Worm (Caenorhabditis elegans) whole organism, L1 larva: ENCODE measurements around the gene wrt-8.
"Not testable (repeated sequence)": the region's sequence is repeated elsewhere in the genome, so short reads cannot be mapped to it uniquely, and the experiment has no call there.

Source experiments
- C04F5.9 ChIP-seq: sonication (generic microtip); optimal IDR thresholded peaks from 2 replicates; lab custom pipeline; 2016; ENCODE audit warnings: missing genetic modification characterization, missing compliant biosample characterization
- F16B12.6 ChIP-seq: fragments of 150-350 bp; optimal IDR thresholded peaks from 2 replicates; lab custom pipeline; 2014; ENCODE audit warnings: missing biosample characterization, missing genetic modification characterization
- alr-1 ChIP-seq: fragments of 200-800 bp; sonication (Bioruptor generic); optimal IDR thresholded peaks from 2 replicates; lab custom pipeline; 2018; ENCODE audit warnings: borderline replicate concordance, mild to moderate bottlenecking, missing genetic modification characterization, missing compliant biosample characterization
- aly-2 ChIP-seq: fragments of 150-350 bp; optimal IDR thresholded peaks from 2 replicates; lab custom pipeline; 2014; ENCODE audit warnings: missing biosample characterization, missing genetic modification characterization
- ama-1 ChIP-seq: fragments of 150-350 bp; optimal IDR thresholded peaks from 2 replicates; lab custom pipeline; 2014
- blmp-1 ChIP-seq: fragments of 150-350 bp; optimal IDR thresholded peaks from 2 replicates; lab custom pipeline; 2014; ENCODE audit warnings: missing biosample characterization, missing genetic modification characterization
- efl-1 ChIP-seq, 4 experiments: fragments of 150-350 bp; optimal IDR thresholded peaks in 3 of 4; peaks in 1 of 4; 1 replicate in 1 of 4; 2 replicates in 3 of 4; lab custom pipeline; 2014; ENCODE audit warnings: missing biosample characterization in 2 of 4, missing genetic modification characterization in 2 of 4, missing genetic modification reagents in 2 of 4
- egl-13 ChIP-seq: sonication (generic microtip); optimal IDR thresholded peaks from 2 replicates; lab custom pipeline; 2016; ENCODE audit warnings: missing genotype, missing genetic modification reagents, missing genetic modification characterization, missing compliant biosample characterization
- elt-2 ChIP-seq: sonication (generic microtip); optimal IDR thresholded peaks from 2 replicates; lab custom pipeline; 2016; ENCODE audit warnings: missing genetic modification characterization, mild to moderate bottlenecking, inconsistent platforms, missing compliant biosample characterization, missing genetic modification reagents
- elt-3 ChIP-seq, 6 experiments: fragments of 150-350 bp in 1 of 6; sonication (generic microtip); optimal IDR thresholded peaks; 2 replicates each; lab custom pipeline; 2017 to 2018; ENCODE audit warnings: missing biosample characterization in 6 of 6, missing genetic modification characterization in 6 of 6, inconsistent platforms in 1 of 6
- ets-5 ChIP-seq: fragments of 200-800 bp; sonication (Bioruptor generic); IDR thresholded peaks from 2 replicates; pipeline ENCODE4 v1.3.6; 2022; ENCODE audit warnings: missing genetic modification characterization, missing compliant biosample characterization
- irx-1 ChIP-seq: sonication (generic microtip); optimal IDR thresholded peaks from 2 replicates; lab custom pipeline; 2016; ENCODE audit warnings: missing genetic modification characterization, missing compliant biosample characterization
- jun-1 ChIP-seq: fragments of 150-350 bp; optimal IDR thresholded peaks from 2 replicates; lab custom pipeline; 2014; ENCODE audit warnings: missing biosample characterization, missing genetic modification reagents, missing genetic modification characterization
- lin-13 ChIP-seq: fragments of 150-350 bp; optimal IDR thresholded peaks from 2 replicates; lab custom pipeline; 2014; ENCODE audit warnings: missing biosample characterization, missing genetic modification reagents, missing genetic modification characterization
- lin-15B ChIP-seq: fragments of 150-350 bp; sonication (generic microtip); optimal IDR thresholded peaks from 3 replicates; lab custom pipeline; 2014; ENCODE audit warnings: missing biosample characterization, missing genetic modification characterization
- lin-35 ChIP-seq, 2 experiments: fragments of 150-350 bp; optimal IDR thresholded peaks; 2 replicates each; lab custom pipeline; 2014; ENCODE audit warnings: missing biosample characterization in 2 of 2, missing genetic modification characterization in 2 of 2, missing genetic modification reagents in 2 of 2
- lin-39 ChIP-seq: fragments of 150-350 bp; optimal IDR thresholded peaks from 2 replicates; lab custom pipeline; 2014; ENCODE audit warnings: missing biosample characterization, missing genetic modification reagents, missing genetic modification characterization
- lir-3 ChIP-seq: sonication (generic microtip); optimal IDR thresholded peaks from 2 replicates; lab custom pipeline; 2016; ENCODE audit warnings: mild to moderate bottlenecking, missing genetic modification characterization, moderate library complexity, missing compliant biosample characterization; ENCODE audit not compliant: poor library complexity
- mdl-1 ChIP-seq, 2 experiments: fragments of 150-350 bp; optimal IDR thresholded peaks; 2 replicates each; lab custom pipeline; 2014 to 2017; ENCODE audit warnings: missing biosample characterization in 2 of 2, missing genetic modification characterization in 2 of 2, inconsistent platforms in 1 of 2
- mep-1 ChIP-seq: fragments of 150-350 bp; optimal IDR thresholded peaks from 2 replicates; lab custom pipeline; 2014; ENCODE audit warnings: missing biosample characterization, missing genetic modification characterization
- nhr-19 ChIP-seq: fragments of 200-800 bp; sonication (Bioruptor generic); conservative IDR thresholded peaks from 2 replicates; pipeline ENCODE4 v1.3.6; 2022; ENCODE audit warnings: missing genetic modification characterization, missing compliant biosample characterization
- nhr-20 ChIP-seq: sonication (generic microtip); optimal IDR thresholded peaks from 2 replicates; lab custom pipeline; 2016; ENCODE audit warnings: mild to moderate bottlenecking, missing genetic modification characterization, missing compliant biosample characterization
- nhr-47 ChIP-seq: sonication (generic microtip); optimal IDR thresholded peaks from 2 replicates; lab custom pipeline; 2016; ENCODE audit warnings: mild to moderate bottlenecking, missing genetic modification characterization, moderate library complexity, missing compliant biosample characterization
- nhr-71 ChIP-seq: sonication (generic microtip); optimal IDR thresholded peaks from 2 replicates; lab custom pipeline; 2016; ENCODE audit warnings: mild to moderate bottlenecking, missing genetic modification characterization, moderate library complexity, missing compliant biosample characterization
- nhr-84 ChIP-seq: sonication (generic microtip); optimal IDR thresholded peaks from 2 replicates; lab custom pipeline; 2017; ENCODE audit warnings: missing biosample characterization, missing genetic modification characterization
- pax-3 ChIP-seq: fragments of 200-800 bp; sonication (Bioruptor generic); optimal IDR thresholded peaks from 2 replicates; lab custom pipeline; 2018; ENCODE audit warnings: mild to moderate bottlenecking, missing genetic modification characterization, moderate library complexity, missing compliant biosample characterization
- pqm-1 ChIP-seq: sonication (generic microtip); optimal IDR thresholded peaks from 3 replicates; lab custom pipeline; 2017; ENCODE audit warnings: missing biosample characterization, missing genetic modification characterization
- sptf-1 ChIP-seq: fragments of 150-350 bp; optimal IDR thresholded peaks from 2 replicates; lab custom pipeline; 2014; ENCODE audit warnings: missing biosample characterization, missing genetic modification characterization
- sup-37 ChIP-seq: fragments of 200-800 bp; sonication (Bioruptor generic); optimal IDR thresholded peaks from 2 replicates; lab custom pipeline; 2018; ENCODE audit warnings: mild to moderate bottlenecking, missing genetic modification characterization, missing compliant biosample characterization
- swsn-7 ChIP-seq: sonication (generic microtip); optimal IDR thresholded peaks from 2 replicates; lab custom pipeline; 2016; ENCODE audit warnings: missing genetic modification characterization, missing compliant biosample characterization
- tlp-1 ChIP-seq: fragments of 150-350 bp; optimal IDR thresholded peaks from 2 replicates; lab custom pipeline; 2014; ENCODE audit warnings: missing biosample characterization, missing genetic modification characterization
- unc-30 ChIP-seq: sonication (generic microtip); optimal IDR thresholded peaks from 2 replicates; lab custom pipeline; 2017; ENCODE audit warnings: missing biosample characterization, missing genetic modification characterization
- unc-62 ChIP-seq: fragments of 150-350 bp; optimal IDR thresholded peaks from 2 replicates; lab custom pipeline; 2014; ENCODE audit warnings: missing biosample characterization, missing genetic modification reagents, missing genetic modification characterization
- unc-86 ChIP-seq: sonication (generic microtip); optimal IDR thresholded peaks from 2 replicates; lab custom pipeline; 2016; ENCODE audit warnings: missing genetic modification characterization, missing compliant biosample characterization
- unc-98 ChIP-seq: fragments of 200-800 bp; sonication (Bioruptor generic); IDR thresholded peaks from 2 replicates; pipeline ENCODE4 v1.3.6; 2022; ENCODE audit warnings: missing genetic modification characterization, missing compliant biosample characterization
- vab-15 ChIP-seq: sonication (generic microtip); optimal IDR thresholded peaks from 2 replicates; lab custom pipeline; 2017; ENCODE audit warnings: missing genotype, mild to moderate bottlenecking, missing genetic modification characterization, missing compliant biosample characterization
- zip-4 ChIP-seq: fragments of 200-800 bp; sonication (Bioruptor generic); optimal IDR thresholded peaks from 2 replicates; lab custom pipeline; 2018; ENCODE audit warnings: mild to moderate bottlenecking, missing genetic modification characterization, moderate library complexity, missing compliant biosample characterization

The wrt-8 gene

ce11 chrV:15361412-15361811, 17.0 kb upstream of the wrt-8 start, which contains the start of gene ech-1.1:
TSS of gene ech-1.1 (minus strand) at chrV:15361512.
- TF ChIP-seq unc-30 (tag; lab: Kevin White, UChicago); blmp-1 (tag; lab: Kevin White, UChicago); unc-98 (GFP tag; lab: Robert Waterston, UW): not testable (repeated sequence)

ce11 chrV:15354648-15355047, 10.3 kb upstream of the wrt-8 start, which contains the start of gene C29F3.7:
TSS of gene C29F3.7 (plus strand) at chrV:15354901.
- TF ChIP-seq mdl-1 (tag; optimal IDR thresholded peaks at IDR 0.05; lab: Kevin White, UChicago), result no peak
- TF ChIP-seq F16B12.6 (tag; lab: Kevin White, UChicago), result no peak
- TF ChIP-seq elt-3 (tag; optimal IDR thresholded peaks at IDR 0.05; lab: Kevin White, UChicago), result no peak
- peak; percentile 98 for TF ChIP-seq elt-2
- TF ChIP-seq efl-1 (optimal IDR thresholded peaks at IDR 0.05; lab: Kevin White, UChicago), result no peak
- TF ChIP-seq efl-1 (GFP tag; optimal IDR thresholded peaks at IDR 0.05 in 1 of 2; lab: Kevin White, UChicago), result peak in 1 of 2 experiments; percentile 44
- TF ChIP-seq nhr-47 (tag; lab: Kevin White, UChicago), result no peak
- no peak for TF ChIP-seq sptf-1 (tag; lab: Kevin White, UChicago)
- no peak for TF ChIP-seq blmp-1 (tag; lab: Kevin White, UChicago)
- TF ChIP-seq egl-13 (tag; lab: Kevin White, UChicago), result no peak
- no peak for TF ChIP-seq nhr-19 (GFP tag; lab: Robert Waterston, UW)
- TF ChIP-seq pax-3 (tag; lab: Kevin White, UChicago), result peak; percentile 67
- peak in 1 of 2 experiments; percentile 42 for TF ChIP-seq lin-35 (GFP tag; optimal IDR thresholded peaks at IDR 0.05; lab: Kevin White, UChicago)
- peak; percentile 55 for TF ChIP-seq pqm-1
- no peak for TF ChIP-seq ets-5
- no peak for TF ChIP-seq jun-1 (tag; lab: Kevin White, UChicago)
- TF ChIP-seq nhr-20 (tag; lab: Kevin White, UChicago), result peak; percentile 63

- no peak for TF ChIP-seq nhr-71
- no peak for TF ChIP-seq lir-3 (tag; lab: Kevin White, UChicago)
- TF ChIP-seq unc-62, result no peak
- no peak for TF ChIP-seq lin-35 (GFP tag; optimal IDR thresholded peaks at IDR 0.05; lab: Kevin White, UChicago)
- TF ChIP-seq tlp-1 (tag; lab: Kevin White, UChicago), result no peak
- TF ChIP-seq irx-1, result no peak
- TF ChIP-seq C04F5.9 (tag; lab: Kevin White, UChicago), result no peak
- TF ChIP-seq unc-86 (tag; lab: Kevin White, UChicago), result no peak
- no peak for TF ChIP-seq vab-15 (tag; lab: Kevin White, UChicago)
- TF ChIP-seq egl-13 (tag; lab: Kevin White, UChicago), result no peak
- no peak for TF ChIP-seq nhr-47 (tag; lab: Kevin White, UChicago)
- TF ChIP-seq elt-2, result no peak
- no peak for TF ChIP-seq lin-39 (tag; lab: Kevin White, UChicago)
These were observed 8.0 kb upstream of the wrt-8 start, which contains the start of gene srx-58 for ce11 chrV:15352376-15352775. TSS of gene srx-58 (plus strand) at chrV:15352676.

- no peak for TF ChIP-seq tlp-1 (tag; lab: Kevin White, UChicago)
- TF ChIP-seq mep-1 (tag; lab: Kevin White, UChicago), result no peak
- TF ChIP-seq blmp-1 (tag; lab: Kevin White, UChicago), result no peak
These were observed 6.2 kb upstream of the wrt-8 start, which contains the start of gene clec-231 for ce11 chrV:15350615-15351014. TSS of gene clec-231 (minus strand) at chrV:15350715.

ce11 chrV:15349044-15349443, 4.7 kb upstream of the wrt-8 start, which contains the start of gene clec-230:
TSS of gene clec-230 (minus strand) at chrV:15349144.
- TF ChIP-seq elt-2, result no peak
- no peak for TF ChIP-seq alr-1 (tag; lab: Kevin White, UChicago)
- no peak for TF ChIP-seq lin-13 (GFP tag; lab: Kevin White, UChicago)
- TF ChIP-seq lin-15B (tag; lab: Kevin White, UChicago), result no peak
- no peak for TF ChIP-seq jun-1 (tag; lab: Kevin White, UChicago)
- no peak for TF ChIP-seq ama-1 (lab: Kevin White, UChicago)
- no peak for TF ChIP-seq zip-4
- TF ChIP-seq aly-2 (tag; lab: Kevin White, UChicago), result no peak
- no peak for TF ChIP-seq nhr-84 (tag; lab: Kevin White, UChicago)
- no peak for TF ChIP-seq unc-98 (GFP tag; lab: Robert Waterston, UW)
- TF ChIP-seq swsn-7 (tag; lab: Kevin White, UChicago), result no peak
- no peak for TF ChIP-seq sup-37 (GFP tag; lab: Kevin White, UChicago)
